Worm (Caenorhabditis elegans) whole organism, L2 larva: Measurements from ENCODE around the gene C52B9.4.
A peak's percentile ranks its signal among the peaks of the same experiment; 100 is the strongest.

Source experiments
- C34F6.9 ChIP-seq: fragments of 150-350 bp; optimal IDR thresholded peaks from 2 replicates; lab custom pipeline; 2014; ENCODE audit warnings: missing biosample characterization, missing genetic modification characterization
- F13H6.1 ChIP-seq: sonication (generic microtip); optimal IDR thresholded peaks from 2 replicates; lab custom pipeline; 2016; ENCODE audit warnings: missing genetic modification characterization, missing compliant biosample characterization
- R02D3.7 ChIP-seq: fragments of 150-350 bp; optimal IDR thresholded peaks from 2 replicates; lab custom pipeline; 2014; ENCODE audit warnings: missing biosample characterization, missing genetic modification characterization
- Y55F3AM.14 ChIP-seq: fragments of 200-800 bp; sonication (Bioruptor generic); optimal IDR thresholded peaks from 2 replicates; lab custom pipeline; 2018; ENCODE audit warnings: mild to moderate bottlenecking, missing genetic modification characterization, missing compliant biosample characterization
- aly-2 ChIP-seq: fragments of 150-350 bp; optimal IDR thresholded peaks from 2 replicates; lab custom pipeline; 2014; ENCODE audit warnings: missing biosample characterization, missing genetic modification characterization
- ama-1 ChIP-seq: fragments of 150-350 bp; optimal IDR thresholded peaks from 2 replicates; lab custom pipeline; 2018; ENCODE audit warnings: inconsistent platforms
- blmp-1 ChIP-seq: sonication (generic microtip); optimal IDR thresholded peaks from 2 replicates; lab custom pipeline; 2017; ENCODE audit warnings: missing genetic modification characterization, mild to moderate bottlenecking, missing compliant biosample characterization, antibody characterized with exemption, moderate library complexity; ENCODE audit not compliant: insufficient read depth
- ceh-16 ChIP-seq: fragments of 150-350 bp; optimal IDR thresholded peaks from 2 replicates; lab custom pipeline; 2014; ENCODE audit warnings: missing biosample characterization, missing genetic modification characterization
- ceh-82 ChIP-seq: fragments of 150-350 bp; optimal IDR thresholded peaks from 2 replicates; lab custom pipeline; 2014; ENCODE audit warnings: missing biosample characterization, missing genetic modification characterization
- egl-27 ChIP-seq: sonication (generic microtip); optimal IDR thresholded peaks from 3 replicates; lab custom pipeline; 2017; ENCODE audit warnings: missing biosample characterization, missing genetic modification reagents, missing genetic modification characterization
- elt-1 ChIP-seq: fragments of 150-350 bp; optimal IDR thresholded peaks from 2 replicates; lab custom pipeline; 2014; ENCODE audit warnings: missing biosample characterization, missing genetic modification characterization
- fos-1 ChIP-seq: fragments of 150-350 bp; optimal IDR thresholded peaks from 2 replicates; lab custom pipeline; 2014; ENCODE audit warnings: missing biosample characterization, missing genetic modification characterization
- gmeb-1 ChIP-seq: fragments of 150-350 bp; optimal IDR thresholded peaks from 2 replicates; lab custom pipeline; 2014; ENCODE audit warnings: missing biosample characterization, missing genetic modification characterization
- lin-11 ChIP-seq: fragments of 150-350 bp; sonication (generic microtip); optimal IDR thresholded peaks from 2 replicates; lab custom pipeline; 2014; ENCODE audit warnings: missing biosample characterization, missing genetic modification characterization, inconsistent platforms, mixed read lengths
- lin-13 ChIP-seq: fragments of 150-350 bp; optimal IDR thresholded peaks from 2 replicates; lab custom pipeline; 2014; ENCODE audit warnings: missing biosample characterization, missing genetic modification reagents, missing genetic modification characterization
- lin-39 ChIP-seq: fragments of 150-350 bp; optimal IDR thresholded peaks from 2 replicates; lab custom pipeline; 2014; ENCODE audit warnings: missing biosample characterization, missing genetic modification reagents, missing genetic modification characterization
- lsy-2 ChIP-seq, 2 experiments: fragments of 150-350 bp in 1 of 2; sonication (generic microtip) in 1 of 2; optimal IDR thresholded peaks; 2 replicates each; lab custom pipeline; 2014 to 2017; ENCODE audit warnings: missing biosample characterization in 2 of 2, missing genetic modification characterization in 2 of 2
- mbf-1 ChIP-seq: sonication (generic microtip); optimal IDR thresholded peaks from 2 replicates; lab custom pipeline; 2017; ENCODE audit warnings: missing biosample characterization, missing genetic modification characterization
- mdl-1 ChIP-seq, 2 experiments: fragments of 150-350 bp in 1 of 2; sonication (generic microtip) in 1 of 2; optimal IDR thresholded peaks; 2 replicates each; lab custom pipeline; 2017; ENCODE audit warnings: missing biosample characterization in 2 of 2, missing genetic modification characterization in 2 of 2
- nhr-12 ChIP-seq: fragments of 150-350 bp; optimal IDR thresholded peaks from 2 replicates; lab custom pipeline; 2014; ENCODE audit warnings: missing biosample characterization, missing genetic modification characterization
- nhr-129 ChIP-seq: fragments of 150-350 bp; optimal IDR thresholded peaks from 2 replicates; lab custom pipeline; 2014; ENCODE audit warnings: missing biosample characterization, missing genetic modification characterization
- nhr-23 ChIP-seq: fragments of 150-350 bp; optimal IDR thresholded peaks from 2 replicates; lab custom pipeline; 2014; ENCODE audit warnings: missing biosample characterization, missing genetic modification reagents, missing genetic modification characterization
- nhr-237 ChIP-seq: fragments of 150-350 bp; optimal IDR thresholded peaks from 2 replicates; lab custom pipeline; 2014; ENCODE audit warnings: missing biosample characterization, missing genetic modification characterization
- nhr-25 ChIP-seq: fragments of 150-350 bp; sonication (generic microtip); optimal IDR thresholded peaks from 3 replicates; lab custom pipeline; 2014; ENCODE audit warnings: missing biosample characterization, missing genetic modification characterization
- nhr-6 ChIP-seq: fragments of 150-350 bp; optimal IDR thresholded peaks from 2 replicates; lab custom pipeline; 2014; ENCODE audit warnings: missing biosample characterization, missing genetic modification characterization
- sem-4 ChIP-seq: fragments of 150-350 bp; optimal IDR thresholded peaks from 2 replicates; lab custom pipeline; 2014; ENCODE audit warnings: missing biosample characterization, missing genetic modification reagents, missing genetic modification characterization
- skn-1 ChIP-seq: sonication (generic microtip); optimal IDR thresholded peaks from 2 replicates; lab custom pipeline; 2017; ENCODE audit warnings: missing biosample characterization, missing genetic modification characterization
- sma-9 ChIP-seq, 2 experiments: fragments of 150-350 bp in 1 of 2; sonication (generic microtip) in 1 of 2; optimal IDR thresholded peaks; 2 replicates each; lab custom pipeline; 2014 to 2016; ENCODE audit warnings: missing genetic modification characterization in 2 of 2, mild to moderate bottlenecking in 1 of 2, missing biosample characterization in 1 of 2, missing compliant biosample characterization in 1 of 2, missing genetic modification reagents in 1 of 2, moderate library complexity in 1 of 2
- unc-55 ChIP-seq: fragments of 150-350 bp; sonication (generic microtip); optimal IDR thresholded peaks from 3 replicates; lab custom pipeline; 2014; ENCODE audit warnings: missing biosample characterization, missing genetic modification reagents, missing genetic modification characterization
- unc-62 ChIP-seq: fragments of 150-350 bp; optimal IDR thresholded peaks from 2 replicates; lab custom pipeline; 2014; ENCODE audit warnings: missing biosample characterization, missing genetic modification reagents, missing genetic modification characterization
- zag-1 ChIP-seq: fragments of 150-350 bp; optimal IDR thresholded peaks from 2 replicates; lab custom pipeline; 2014; ENCODE audit warnings: missing biosample characterization, missing genetic modification characterization
- ztf-1 ChIP-seq: fragments of 200-800 bp; sonication (Bioruptor generic); conservative IDR thresholded peaks from 2 replicates; pipeline ENCODE4 v1.3.6; 2022; ENCODE audit warnings: missing genetic modification characterization, missing compliant biosample characterization
- ztf-11 ChIP-seq: sonication (generic microtip); optimal IDR thresholded peaks from 2 replicates; lab custom pipeline; 2017; ENCODE audit warnings: missing biosample characterization, missing genetic modification characterization
- ztf-4 ChIP-seq: fragments of 150-350 bp; optimal IDR thresholded peaks from 2 replicates; lab custom pipeline; 2014; ENCODE audit warnings: missing biosample characterization, missing genetic modification characterization

The C52B9.4 gene

DNA sequence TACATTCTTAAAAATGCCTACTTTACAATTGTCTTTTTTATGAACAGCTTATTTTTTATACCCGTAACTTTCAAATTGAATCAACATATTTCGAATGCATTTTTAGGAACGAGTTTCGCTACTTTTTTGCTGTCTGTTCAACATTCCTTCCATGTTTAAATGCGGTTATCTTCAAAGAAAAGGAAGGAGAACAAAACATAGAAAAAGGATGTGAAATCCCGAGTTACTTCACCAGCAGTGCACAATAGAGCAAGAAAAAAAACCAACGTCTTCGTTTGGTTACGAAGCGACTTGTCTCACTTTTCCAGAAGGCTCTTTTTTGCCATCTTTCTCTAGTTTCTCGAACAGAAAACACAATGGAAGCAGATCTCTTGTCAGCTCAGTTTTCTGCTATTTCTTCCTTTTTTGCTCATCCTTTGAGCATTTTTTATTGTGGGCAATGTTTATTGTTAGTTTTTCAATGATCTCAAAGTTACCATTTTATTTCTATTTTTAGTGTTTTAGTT, 25.3 kb downstream of the C52B9.4 start, which contains the start of gene cka-2:
cka-2 (plus strand) TSS at position 456 of the 506 bp plus-strand sequence.
- TF ChIP-seq C34F6.9 (tag; lab: Kevin White, UChicago) (peak; percentile 15), unc-55 (GFP tag; lab: Kevin White, UChicago) (peak; percentile 8), lin-13 (GFP tag; lab: Kevin White, UChicago) (no peak)
- TF ChIP-seq, all 48 proteins: peak for 2

DNA sequence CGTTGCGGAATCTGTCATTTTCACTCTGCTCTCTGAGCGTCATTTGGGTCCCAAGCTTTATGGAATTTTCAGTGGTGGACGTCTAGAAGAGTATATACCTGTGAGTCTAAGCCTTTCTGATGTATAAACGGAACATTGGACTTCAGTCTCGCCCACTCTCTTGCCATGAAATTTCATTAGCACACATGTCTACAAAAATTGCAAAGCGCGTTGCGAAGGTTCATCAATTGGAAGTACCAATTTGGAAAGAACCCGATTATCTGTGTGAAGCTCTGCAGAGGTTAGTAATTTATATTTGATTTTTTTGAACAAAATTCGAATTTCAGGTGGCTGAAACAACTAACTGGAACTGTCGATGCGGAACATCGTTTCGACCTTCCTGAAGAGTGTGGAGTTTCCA, 29.4 kb downstream of the C52B9.4 start:
- TF ChIP-seq nhr-6 (tag; lab: Kevin White, UChicago) (no peak), lsy-2 (tag; optimal IDR thresholded peaks at IDR 0.05; lab: Kevin White, UChicago) (no peak), mdl-1 (tag; optimal IDR thresholded peaks at IDR 0.05; lab: Kevin White, UChicago) (no peak), nhr-12 (tag; lab: Kevin White, UChicago) (no peak), fos-1 (tag; lab: Kevin White, UChicago) (no peak), unc-62 (no peak), mbf-1 (no peak), lin-39 (tag; lab: Kevin White, UChicago) (no peak), unc-55 (GFP tag; lab: Kevin White, UChicago) (no peak), egl-27 (tag; lab: Kevin White, UChicago) (no peak), ama-1 (no peak), zag-1 (tag; lab: Kevin White, UChicago) (no peak), sma-9 (GFP tag; optimal IDR thresholded peaks at IDR 0.05; lab: Kevin White, UChicago) (no peak), sma-9 (tag; optimal IDR thresholded peaks at IDR 0.05; lab: Kevin White, UChicago) (no peak), F13H6.1 (no peak), gmeb-1 (tag; lab: Kevin White, UChicago) (no peak), ztf-11 (tag; lab: Kevin White, UChicago) (no peak), ztf-1 (GFP tag; lab: Robert Waterston, UW) (no peak), elt-1 (no peak)

DNA sequence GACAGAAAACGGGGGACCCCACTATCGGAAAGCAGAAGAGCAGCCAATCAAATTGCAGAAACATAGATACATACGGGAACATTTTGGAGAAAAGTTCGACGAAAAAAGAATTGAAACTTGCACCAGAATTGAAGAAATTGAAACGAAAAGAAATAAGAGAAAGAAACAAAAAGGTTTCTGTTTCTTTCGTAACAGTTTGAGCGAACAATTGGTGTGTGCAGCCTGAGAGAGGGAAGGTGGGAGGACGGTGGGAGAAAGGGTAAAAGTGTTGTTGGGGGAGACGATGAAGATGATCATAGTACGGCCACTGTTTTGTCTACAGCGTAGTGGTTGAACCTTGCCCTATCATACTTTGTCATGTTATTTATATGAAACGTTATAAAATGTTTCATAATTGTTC, 34.5 kb downstream of the C52B9.4 start:
- TF ChIP-seq Y55F3AM.14 (GFP tag; lab: Kevin White, UChicago) (no peak), fos-1 (tag; lab: Kevin White, UChicago) (peak; percentile 22), sma-9 (GFP tag; optimal IDR thresholded peaks at IDR 0.05; lab: Kevin White, UChicago) (peak; percentile 16), sma-9 (tag; optimal IDR thresholded peaks at IDR 0.05; lab: Kevin White, UChicago) (no peak), nhr-129 (tag; lab: Kevin White, UChicago) (peak; percentile 42), aly-2 (tag; lab: Kevin White, UChicago) (no peak), unc-55 (GFP tag; lab: Kevin White, UChicago) (no peak), lin-13 (GFP tag; lab: Kevin White, UChicago) (no peak), sem-4 (tag; lab: Kevin White, UChicago) (no peak), ztf-1 (GFP tag; lab: Robert Waterston, UW) (no peak), nhr-237 (tag; lab: Kevin White, UChicago) (no peak), ceh-16 (tag; lab: Kevin White, UChicago) (no peak), mbf-1 (no peak), blmp-1 (tag; lab: Kevin White, UChicago) (no peak), C34F6.9 (tag; lab: Kevin White, UChicago) (no peak), unc-62 (no peak)

DNA sequence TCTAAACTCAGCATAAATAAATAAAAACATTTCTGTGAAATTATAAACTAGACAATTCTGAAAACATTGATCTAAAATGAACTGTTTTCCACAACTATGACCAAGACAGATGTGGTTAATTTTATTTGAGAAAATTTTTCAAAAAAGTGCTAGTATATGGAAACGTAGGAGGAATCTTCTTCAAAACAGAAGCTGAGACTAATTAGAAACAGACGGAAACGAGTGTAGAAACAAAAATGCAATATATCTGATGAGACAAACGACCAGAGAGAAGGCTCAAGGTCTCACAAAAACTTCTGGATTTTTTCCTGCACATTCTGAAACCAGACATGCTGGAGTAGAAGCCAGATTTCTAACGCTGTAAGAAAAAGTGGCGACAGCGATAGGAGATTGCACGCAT, 35.5 kb downstream of the C52B9.4 start:
- TF ChIP-seq ceh-82 (no peak), fos-1 (tag; lab: Kevin White, UChicago) (no peak), nhr-25 (tag; lab: Kevin White, UChicago) (no peak), nhr-6 (tag; lab: Kevin White, UChicago) (no peak), gmeb-1 (tag; lab: Kevin White, UChicago) (no peak)

DNA sequence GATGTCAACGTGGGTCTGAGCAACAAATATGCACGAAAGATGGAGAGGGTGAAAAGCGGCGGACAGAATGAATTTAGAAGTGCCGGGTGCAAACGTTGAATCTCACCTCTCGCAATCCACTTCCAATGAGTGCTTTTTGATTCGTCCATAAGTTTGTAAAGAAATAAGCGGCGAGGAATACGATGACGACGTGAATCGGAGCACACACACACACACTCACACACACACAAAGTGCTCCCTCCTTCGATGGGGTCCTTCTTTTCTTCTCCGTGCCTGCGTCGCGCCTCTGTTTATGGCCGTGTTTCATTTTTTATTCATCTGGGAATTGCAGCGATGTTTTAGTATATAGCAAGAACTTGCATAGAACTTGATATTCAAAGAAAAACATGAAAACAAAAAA, 37.0 kb downstream of the C52B9.4 start, which contains the start of gene paf-2:
paf-2 (minus strand) TSS at position 290 of the 400 bp plus-strand sequence.
- no peak for TF ChIP-seq mbf-1
- TF ChIP-seq skn-1 (tag; lab: Kevin White, UChicago): no peak
- TF ChIP-seq nhr-129 (tag; lab: Kevin White, UChicago): peak; percentile 5
- no peak for TF ChIP-seq R02D3.7 (tag; lab: Kevin White, UChicago)
- no peak for TF ChIP-seq nhr-25 (tag; lab: Kevin White, UChicago)
- no peak for TF ChIP-seq nhr-23
- peak; percentile 25 for TF ChIP-seq unc-55 (GFP tag; lab: Kevin White, UChicago)
- TF ChIP-seq ztf-4 (tag; lab: Kevin White, UChicago): no peak
- TF ChIP-seq lin-11 (tag; lab: Kevin White, UChicago): peak; percentile 8
